Fruit fly (Drosophila melanogaster) whole organism, embryonic: Measurements from ENCODE around the gene SC35.

Source experiments
- Antp ChIP-seq: fragments of 200-800 bp; sonication (Bioruptor generic); optimal IDR thresholded peaks from 3 replicates; lab custom pipeline; 2016; ENCODE audit warnings: missing biosample characterization, missing genetic modification characterization
- B-H2 ChIP-seq: fragments of 200-800 bp; sonication (Bioruptor generic); optimal IDR thresholded peaks from 2 replicates; lab custom pipeline; 2018; ENCODE audit warnings: missing biosample characterization, mild to moderate bottlenecking, missing genetic modification characterization
- Bdp1 ChIP-seq: fragments of 200-800 bp; sonication (Bioruptor generic); optimal IDR thresholded peaks from 3 replicates; lab custom pipeline; 2016; ENCODE audit warnings: missing biosample characterization, missing genetic modification characterization
- Bgb ChIP-seq: fragments of 200-800 bp; sonication (Bioruptor generic); IDR thresholded peaks from 2 replicates; pipeline ENCODE4 v1.3.6; 2022; ENCODE audit warnings: missing biosample characterization, missing genetic modification characterization; ENCODE audit not compliant: partially characterized antibody
- CG10147 ChIP-seq: fragments of 200-800 bp; sonication (Bioruptor generic); optimal IDR thresholded peaks from 2 replicates; lab custom pipeline; 2019; ENCODE audit warnings: missing biosample characterization, mild to moderate bottlenecking, missing genetic modification characterization, moderate library complexity
- CG11504 ChIP-seq: fragments of 200-800 bp; sonication (Bioruptor generic); optimal IDR thresholded peaks from 3 replicates; lab custom pipeline; 2019; ENCODE audit warnings: missing biosample characterization, mild to moderate bottlenecking, missing genetic modification characterization, moderate library complexity
- CG12219 ChIP-seq: fragments of 200-800 bp; sonication (Bioruptor generic); optimal IDR thresholded peaks from 3 replicates; lab custom pipeline; 2018; ENCODE audit warnings: missing biosample characterization, mild to moderate bottlenecking, missing genetic modification characterization
- CG13123 ChIP-seq: fragments of 200-800 bp; sonication (Bioruptor generic); optimal IDR thresholded peaks from 2 replicates; lab custom pipeline; 2016; ENCODE audit warnings: missing biosample characterization, missing genetic modification characterization
- CG13424 ChIP-seq: fragments of 200-800 bp; sonication (Bioruptor generic); optimal IDR thresholded peaks from 2 replicates; lab custom pipeline; 2019; ENCODE audit warnings: missing biosample characterization, mild to moderate bottlenecking, missing genetic modification characterization, moderate library complexity
- CG13624 ChIP-seq: fragments of 200-800 bp; sonication (Bioruptor generic); optimal IDR thresholded peaks from 2 replicates; lab custom pipeline; 2016; ENCODE audit warnings: missing biosample characterization, missing genetic modification characterization
- CG18262 ChIP-seq: fragments of 200-800 bp; optimal IDR thresholded peaks from 3 replicates; lab custom pipeline; 2019; ENCODE audit warnings: missing biosample characterization, mild to moderate bottlenecking, missing genetic modification characterization, moderate library complexity
- CG18476 ChIP-seq: fragments of 200-800 bp; sonication (Bioruptor generic); optimal IDR thresholded peaks from 2 replicates; lab custom pipeline; 2016; ENCODE audit warnings: missing biosample characterization, mild to moderate bottlenecking, missing genetic modification characterization
- CG2199 ChIP-seq: fragments of 200-800 bp; sonication (Bioruptor generic); IDR thresholded peaks from 3 replicates; pipeline ENCODE4 v1.3.6; 2022; ENCODE audit warnings: missing biosample characterization, missing genetic modification characterization
- CG2712 ChIP-seq: fragments of 200-800 bp; optimal IDR thresholded peaks from 3 replicates; lab custom pipeline; 2019; ENCODE audit warnings: missing biosample characterization, mild to moderate bottlenecking, missing genetic modification characterization, moderate library complexity
- CG30020 ChIP-seq: fragments of 200-800 bp; optimal IDR thresholded peaks from 2 replicates; lab custom pipeline; 2019; ENCODE audit warnings: missing biosample characterization, mild to moderate bottlenecking, missing genetic modification characterization, moderate library complexity
- CG3281 ChIP-seq: fragments of 200-800 bp; sonication (Bioruptor generic); optimal IDR thresholded peaks from 3 replicates; lab custom pipeline; 2017; ENCODE audit warnings: missing biosample characterization, mild to moderate bottlenecking, missing genetic modification characterization
- CG33557 ChIP-seq: fragments of 200-800 bp; sonication (Bioruptor generic); optimal IDR thresholded peaks from 2 replicates; lab custom pipeline; 2019; ENCODE audit warnings: missing biosample characterization, mild to moderate bottlenecking, missing genetic modification characterization, moderate library complexity
- CG34376 ChIP-seq: fragments of 200-800 bp; sonication (Bioruptor generic); optimal IDR thresholded peaks from 2 replicates; lab custom pipeline; 2018; ENCODE audit warnings: missing biosample characterization, mild to moderate bottlenecking, missing genetic modification characterization
- CG3726 ChIP-seq: fragments of 200-800 bp; sonication (Bioruptor generic); IDR thresholded peaks from 3 replicates; pipeline ENCODE4, ENCODE4 v1.3.6; 2022; ENCODE audit warnings: missing biosample characterization, missing genetic modification characterization
- CG3995 ChIP-seq: fragments of 200-800 bp; sonication (Bioruptor generic); optimal IDR thresholded peaks from 3 replicates; lab custom pipeline; 2016; ENCODE audit warnings: missing biosample characterization, missing genetic modification characterization
- CG4328 ChIP-seq: fragments of 200-800 bp; sonication (Bioruptor generic); optimal IDR thresholded peaks from 3 replicates; lab custom pipeline; 2017; ENCODE audit warnings: missing biosample characterization, missing genetic modification reagents, missing genetic modification characterization
- CG4820 ChIP-seq: fragments of 200-800 bp; sonication (Bioruptor generic); optimal IDR thresholded peaks from 3 replicates; lab custom pipeline; 2016; ENCODE audit warnings: missing biosample characterization, missing genetic modification characterization
- CG7963 ChIP-seq: fragments of 200-800 bp; sonication (Bioruptor generic); IDR thresholded peaks from 3 replicates; pipeline ENCODE4 v1.3.6; 2022; ENCODE audit warnings: missing biosample characterization, missing genetic modification characterization; ENCODE audit not compliant: partially characterized antibody
- CG8290 ChIP-seq, 3 experiments: fragments of 200-800 bp; sonication (Bioruptor generic); optimal IDR thresholded peaks; 2 replicates each; lab custom pipeline; 2016 to 2019; ENCODE audit warnings: missing biosample characterization in 3 of 3, missing genetic modification characterization in 3 of 3, mild to moderate bottlenecking in 2 of 3, moderate library complexity in 1 of 3
- CG9437 ChIP-seq: fragments of 200-800 bp; sonication (Bioruptor generic); optimal IDR thresholded peaks from 2 replicates; lab custom pipeline; 2018; ENCODE audit warnings: missing biosample characterization, mild to moderate bottlenecking, missing genetic modification characterization
- CG9817 ChIP-seq: fragments of 200-800 bp; sonication (Bioruptor generic); optimal IDR thresholded peaks from 2 replicates; lab custom pipeline; 2018; ENCODE audit warnings: missing biosample characterization, mild to moderate bottlenecking, missing genetic modification characterization, moderate library complexity
- CrebB ChIP-seq: fragments of 200-800 bp; sonication (Bioruptor generic); optimal IDR thresholded peaks from 3 replicates; lab custom pipeline; 2018; ENCODE audit warnings: missing biosample characterization, mild to moderate bottlenecking, missing genetic modification characterization
- Fer1 ChIP-seq: fragments of 200-800 bp; sonication (Bioruptor generic); optimal IDR thresholded peaks from 2 replicates; lab custom pipeline; 2017; ENCODE audit warnings: missing biosample characterization, mild to moderate bottlenecking, missing genetic modification characterization
- Fer3 ChIP-seq: fragments of 200-800 bp; sonication (Bioruptor generic); optimal IDR thresholded peaks from 2 replicates; lab custom pipeline; 2018; ENCODE audit warnings: missing biosample characterization, mild to moderate bottlenecking, missing genetic modification characterization, moderate library complexity
- H2.0 ChIP-seq: fragments of 200-800 bp; sonication (Bioruptor generic); IDR thresholded peaks from 2 replicates; pipeline ENCODE4 v1.3.6; 2022; ENCODE audit warnings: missing biosample characterization, missing genetic modification characterization
- HLH3B ChIP-seq: fragments of 200-800 bp; sonication (Bioruptor generic); IDR thresholded peaks from 2 replicates; pipeline ENCODE4 v1.3.6; 2022; ENCODE audit warnings: missing biosample characterization, missing genetic modification characterization
- Hr78 ChIP-seq, 2 experiments: fragments of 200-800 bp in 1 of 2; fragments of >200 bp in 1 of 2; sonication (Bioruptor generic) in 1 of 2; optimal IDR thresholded peaks; 2 replicates each; lab custom pipeline; 2017 to 2019; ENCODE audit warnings: missing biosample characterization in 2 of 2, missing genetic modification characterization in 2 of 2, mild to moderate bottlenecking in 1 of 2, moderate library complexity in 1 of 2
- Lpt ChIP-seq: fragments of >200 bp; optimal IDR thresholded peaks from 2 replicates; lab custom pipeline; 2018; ENCODE audit warnings: missing biosample characterization, missing genetic modification characterization
- Meics ChIP-seq: fragments of 200-800 bp; sonication (Bioruptor generic); optimal IDR thresholded peaks from 2 replicates; lab custom pipeline; 2017; ENCODE audit warnings: missing biosample characterization, mild to moderate bottlenecking, missing genetic modification characterization
- Nf-YC ChIP-seq: fragments of 200-800 bp; optimal IDR thresholded peaks from 3 replicates; lab custom pipeline; 2019; ENCODE audit warnings: missing biosample characterization, mild to moderate bottlenecking, missing genetic modification characterization, moderate library complexity
- NfI ChIP-seq: fragments of 200-800 bp; sonication (Bioruptor generic); optimal IDR thresholded peaks from 3 replicates; lab custom pipeline; 2018; ENCODE audit warnings: missing biosample characterization, mild to moderate bottlenecking, missing genetic modification characterization, moderate library complexity
- Pdp1 ChIP-seq, 2 experiments: fragments of 200-800 bp; sonication (Bioruptor generic); optimal IDR thresholded peaks; 3 replicates each; lab custom pipeline; 2016; ENCODE audit warnings: missing biosample characterization in 2 of 2, missing genetic modification characterization in 2 of 2, mild to moderate bottlenecking in 1 of 2, moderate library complexity in 1 of 2
- ap ChIP-seq: fragments of 200-800 bp; sonication (Bioruptor generic); IDR thresholded peaks from 2 replicates; pipeline ENCODE4 v1.3.6; 2022; ENCODE audit warnings: missing biosample characterization, missing genetic modification characterization
- ase ChIP-seq: fragments of 200-800 bp; sonication (Bioruptor generic); IDR thresholded peaks from 3 replicates; pipeline ENCODE4 v1.3.6; 2022; ENCODE audit warnings: missing biosample characterization, missing genetic modification characterization
- bowl ChIP-seq: fragments of 200-800 bp; sonication (Bioruptor generic); IDR thresholded peaks from 2 replicates; pipeline ENCODE4 v1.3.6; 2022; ENCODE audit warnings: missing biosample characterization, missing genetic modification characterization
- ems ChIP-seq: fragments of 200-800 bp; sonication (Bioruptor generic); optimal IDR thresholded peaks from 3 replicates; lab custom pipeline; 2016; ENCODE audit warnings: missing biosample characterization, missing genetic modification characterization
- pan ChIP-seq, 4 experiments: fragments of >200 bp in 3 of 4; fragments of 200-800 bp in 1 of 4; sonication (Bioruptor generic) in 1 of 4; optimal IDR thresholded peaks in 3 of 4; IDR thresholded peaks in 1 of 4; 2 replicates each; pipeline versions ENCODE4 v1.3.6 to Lab custom; 2017 to 2022; ENCODE audit warnings: missing biosample characterization in 2 of 4, missing genetic modification characterization in 2 of 4, mixed read lengths in 1 of 4
- pnt ChIP-seq: fragments of 200-800 bp; sonication (Bioruptor generic); optimal IDR thresholded peaks from 3 replicates; lab custom pipeline; 2016; ENCODE audit warnings: missing biosample characterization, missing genetic modification characterization
- pum ChIP-seq: fragments of 200-800 bp; sonication (Bioruptor generic); optimal IDR thresholded peaks from 2 replicates; lab custom pipeline; 2016; ENCODE audit warnings: missing biosample characterization, missing genetic modification characterization
- pzg ChIP-seq: fragments of 200-800 bp; sonication (Bioruptor generic); optimal IDR thresholded peaks from 3 replicates; lab custom pipeline; 2018; ENCODE audit warnings: missing biosample characterization, mild to moderate bottlenecking, missing genetic modification characterization, moderate library complexity
- seq ChIP-seq: fragments of 200-800 bp; sonication (Bioruptor generic); IDR thresholded peaks from 2 replicates; pipeline ENCODE4 v1.3.6; 2022; ENCODE audit warnings: missing biosample characterization, missing genetic modification characterization
- so ChIP-seq: fragments of 200-800 bp; sonication (Bioruptor generic); IDR thresholded peaks from 3 replicates; pipeline ENCODE4 v1.3.6; 2022; ENCODE audit warnings: missing biosample characterization, missing genetic modification characterization
- tgo ChIP-seq: fragments of 200-800 bp; sonication (Bioruptor generic); IDR thresholded peaks from 3 replicates; pipeline ENCODE4 v1.3.6; 2022; ENCODE audit warnings: missing biosample characterization, missing genetic modification characterization
- toy ChIP-seq: fragments of 200-800 bp; sonication (Bioruptor generic); IDR thresholded peaks from 2 replicates; pipeline ENCODE4 v1.3.6; 2022; ENCODE audit warnings: missing biosample characterization, missing genetic modification characterization
- ttk ChIP-seq: fragments of 200-800 bp; sonication (Bioruptor generic); IDR thresholded peaks from 2 replicates; pipeline ENCODE4 v2.1.2; 2022; ENCODE audit warnings: missing biosample characterization, missing genetic modification characterization
- yki ChIP-seq: fragments of >200 bp; optimal IDR thresholded peaks from 3 replicates; lab custom pipeline; 2018

SC35 gene

DNA sequence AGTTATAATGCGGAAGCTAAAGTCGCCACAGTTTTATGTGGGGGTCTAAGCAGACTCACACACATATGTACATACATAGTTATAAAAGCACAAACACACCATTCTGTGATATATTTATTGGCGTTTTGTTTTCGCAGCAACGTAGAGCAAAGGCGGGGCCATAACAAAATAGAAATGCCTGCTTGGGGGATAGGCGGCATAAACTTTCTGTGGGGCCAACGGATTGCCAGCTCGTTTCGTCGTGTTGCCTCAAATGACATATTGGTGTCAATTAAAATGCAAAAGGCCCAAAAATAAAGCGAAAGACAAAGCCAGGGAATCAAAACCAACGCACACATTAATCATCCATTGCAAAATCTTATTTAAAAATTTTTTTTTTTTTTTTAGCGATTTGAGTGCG is 34.3 kb upstream of the SC35 start (continued):
- TF ChIP-seq pum (GFP tag; lab: Kevin White, UChicago) (no peak), pzg (GFP tag; lab: Kevin White, UChicago) (no peak), CG3281 (peak; percentile 12), CG9437 (GFP tag; lab: Kevin White, UChicago) (no peak), CG18476 (GFP tag; lab: Kevin White, UChicago) (no peak), NfI (GFP tag; lab: Kevin White, UChicago) (no peak), CG33557 (GFP tag; lab: Kevin White, UChicago) (no peak), seq (GFP tag; lab: Robert Waterston, UW) (no peak), CG12219 (GFP tag; lab: Kevin White, UChicago) (no peak), Fer3 (tag; lab: Kevin White, UChicago) (no peak), ttk (no peak), H2.0 (GFP tag; lab: Robert Waterston, UW) (no peak), CG11504 (no peak), pan (optimal IDR thresholded peaks at IDR 0.05; lab: Kevin White, UChicago) (no peak), pan (GFP tag; optimal IDR thresholded peaks at IDR 0.05 in 1 of 2, IDR thresholded peaks at IDR 0.05 in 1 of 2) (peak in 1 of 2 experiments; percentile 13), so (GFP tag; lab: Robert Waterston, UW) (peak; percentile 55; the same call in 1 of the 3 replicates), CG10147 (GFP tag; lab: Kevin White, UChicago) (peak; percentile 30), Bgb (no peak), Lpt (GFP tag; lab: Kevin White, UChicago) (no peak), Antp (GFP tag; lab: Kevin White, UChicago) (no peak), B-H2 (GFP tag; lab: Kevin White, UChicago) (no peak), Fer1 (GFP tag; lab: Kevin White, UChicago) (peak; percentile 10), ase (no peak), Meics (GFP tag; lab: Kevin White, UChicago) (no peak), Nf-YC (no peak), CG3995 (no peak), CG2199 (GFP tag; lab: Robert Waterston, UW) (no peak), Pdp1 (GFP tag; optimal IDR thresholded peaks at IDR 0.05; lab: Kevin White, UChicago) (peak in 1 of 2 experiments; percentile 7), CG13123 (GFP tag; lab: Kevin White, UChicago) (no peak), Bdp1 (GFP tag; lab: Kevin White, UChicago) (no peak), CrebB (tag; lab: Kevin White, UChicago) (no peak), CG9817 (tag; lab: Kevin White, UChicago) (no peak), ems (no peak), CG34376 (GFP tag; lab: Kevin White, UChicago) (no peak), yki (lab: Kevin White, UChicago) (no peak), pnt (no peak), CG7963 (GFP tag; lab: Robert Waterston, UW) (no peak), bowl (GFP tag; lab: Robert Waterston, UW) (no peak), HLH3B (GFP tag; lab: Robert Waterston, UW) (no peak), CG18262 (tag; lab: Kevin White, UChicago) (no peak), Hr78 (GFP tag; optimal IDR thresholded peaks at IDR 0.05; lab: Kevin White, UChicago) (no peak), CG13624 (peak; percentile 6), CG4328 (GFP tag; lab: Kevin White, UChicago) (no peak), CG30020 (no peak), CG2712 (no peak), CG8290 (GFP tag; optimal IDR thresholded peaks at IDR 0.05; lab: Kevin White, UChicago) (no peak), CG8290 (tag; optimal IDR thresholded peaks at IDR 0.05; lab: Kevin White, UChicago) (peak in 1 of 2 experiments; percentile 52), CG13424 (tag; lab: Kevin White, UChicago) (no peak), tgo (GFP tag; lab: Robert Waterston, UW) (no peak), toy (GFP tag; lab: Robert Waterston, UW) (no peak), CG4820 (no peak), CG3726 (GFP tag; lab: Robert Waterston, UW) (no peak), ap (GFP tag; lab: Robert Waterston, UW) (no peak)
